Worm (Caenorhabditis elegans) whole organism, L3 larva: ENCODE data around the gene egl-23.

Experiments used
- ama-1 ChIP-seq: fragments of 150-350 bp; optimal IDR thresholded peaks from 2 replicates; lab custom pipeline; 2018
- elt-3 ChIP-seq, 3 experiments: fragments of 150-350 bp in 1 of 3; sonication (generic microtip) in 2 of 3; optimal IDR thresholded peaks; 2 replicates in 2 of 3; 4 replicates in 1 of 3; lab custom pipeline; 2014 to 2017; ENCODE audit warnings: missing biosample characterization in 3 of 3, missing genetic modification characterization in 3 of 3
- fkh-10 ChIP-seq: sonication (generic microtip); optimal IDR thresholded peaks from 2 replicates; lab custom pipeline; 2017; ENCODE audit warnings: missing biosample characterization, missing genetic modification reagents, missing genetic modification characterization
- lin-39 ChIP-seq: fragments of 150-350 bp; optimal IDR thresholded peaks from 2 replicates; lab custom pipeline; 2018; ENCODE audit warnings: missing biosample characterization, missing genetic modification reagents, missing genetic modification characterization
- nhr-12 ChIP-seq: fragments of 150-350 bp; optimal IDR thresholded peaks from 2 replicates; lab custom pipeline; 2014; ENCODE audit warnings: missing biosample characterization, missing genetic modification characterization
- nhr-237 ChIP-seq: fragments of 150-350 bp; optimal IDR thresholded peaks from 2 replicates; lab custom pipeline; 2014; ENCODE audit warnings: missing biosample characterization, missing genetic modification characterization
- nhr-25 ChIP-seq: sonication (generic microtip); optimal IDR thresholded peaks from 2 replicates; lab custom pipeline; 2017; ENCODE audit warnings: missing biosample characterization, missing genetic modification characterization
- pha-4 ChIP-seq: fragments of 150-350 bp; optimal IDR thresholded peaks from 2 replicates; lab custom pipeline; 2014; ENCODE audit warnings: missing biosample characterization, missing genetic modification reagents, missing genetic modification characterization
- snpc-4 ChIP-seq: fragments of 150-350 bp; optimal IDR thresholded peaks from 2 replicates; lab custom pipeline; 2014; ENCODE audit warnings: missing biosample characterization, missing genetic modification characterization
- unc-39 ChIP-seq: sonication (generic microtip); optimal IDR thresholded peaks from 4 replicates; lab custom pipeline; 2017; ENCODE audit warnings: missing biosample characterization, missing genetic modification characterization

DNA sequence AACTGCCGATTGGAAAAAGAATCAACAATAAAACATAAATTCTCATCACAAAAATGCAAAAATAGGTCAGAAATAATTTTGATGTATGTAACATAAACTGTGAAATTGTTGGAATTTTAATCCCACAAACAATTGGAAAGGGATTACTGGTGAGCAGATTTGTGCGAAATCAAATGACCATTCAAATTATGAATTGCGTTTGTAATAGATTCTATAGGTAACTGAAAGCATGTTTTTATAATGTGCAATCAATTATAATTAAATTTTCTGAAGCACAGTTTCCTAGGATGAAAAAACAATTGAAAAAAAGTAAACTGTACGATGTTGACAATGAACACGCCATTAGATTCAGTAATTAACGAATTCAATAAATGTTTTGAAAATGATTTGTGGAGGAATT, 3.2 kb upstream of the egl-23 start, which contains the start of gene tor-1:
- TF ChIP-seq snpc-4 (tag; lab: Kevin White, UChicago) (no peak), pha-4 (tag; lab: Kevin White, UChicago) (no peak), elt-3 (tag; optimal IDR thresholded peaks at IDR 0.05; lab: Kevin White, UChicago) (no peak), nhr-12 (tag; lab: Kevin White, UChicago) (no peak), unc-39 (tag; lab: Kevin White, UChicago) (no peak), fkh-10 (no peak), nhr-237 (tag; lab: Kevin White, UChicago) (no peak), ama-1 (lab: Kevin White, UChicago) (no peak), lin-39 (tag; lab: Kevin White, UChicago) (no peak), nhr-25 (tag; lab: Kevin White, UChicago) (no peak)
